Worm (Caenorhabditis elegans): ENCODE data around the gene rfp-1.

- TF ChIP-seq hlh-6 (tag; optimal IDR thresholded peaks at IDR 0.05) (no peak), T23F11.4 (GFP tag; optimal IDR thresholded peaks at IDR 0.05) (no peak), ceh-9 (tag; optimal IDR thresholded peaks at IDR 0.05) (no peak), syd-9 (tag; optimal IDR thresholded peaks at IDR 0.05) (no peak), odd-2 (tag; optimal IDR thresholded peaks at IDR 0.05) (no peak), che-1 (tag; optimal IDR thresholded peaks at IDR 0.05) (no peak), K09A11.1 (tag; optimal IDR thresholded peaks at IDR 0.05; ENCODE audit: insufficient read depth) (no peak)
These were observed 11.8 kb downstream of the rfp-1 start for ce11 chrIII:8370188-8370587.
